Fruit fly (Drosophila melanogaster): ENCODE measurements around the gene CG14913.

dm6 chr2L:11058111-11058665 is 41.4 kb downstream of the CG14913 start:
- TF ChIP-seq CG14655 (GFP tag; optimal IDR thresholded peaks at IDR 0.05) (no peak), CG34367 (tag; optimal IDR thresholded peaks at IDR 0.05) (no peak), CG9948 (tag; optimal IDR thresholded peaks at IDR 0.05) (no peak), CG17806 (tag; optimal IDR thresholded peaks at IDR 0.05) (no peak), CG10348 (GFP tag; IDR thresholded peaks at IDR 0.05) (no peak), CG15710 (tag; optimal IDR thresholded peaks at IDR 0.05) (no peak), EcR (GFP tag; optimal IDR thresholded peaks at IDR 0.05) (no peak), CG4496 (GFP tag; IDR thresholded peaks at IDR 0.05) (0 out of 3 replicates have a peak, but pooled peaks have one; percentile 24), rn (GFP tag; IDR thresholded peaks at IDR 0.05) (no peak)
